Fruit fly (Drosophila melanogaster): ENCODE results near the gene SCAR.
"Not testable (repeated sequence)": the region's sequence is repeated elsewhere in the genome, so short reads cannot be mapped to it uniquely, and the experiment has no call there.

- not testable (repeated sequence) for TF ChIP-seq rn (GFP tag; IDR thresholded peaks at IDR 0.05); CG10348 (GFP tag; IDR thresholded peaks at IDR 0.05); CG8301 (tag; optimal IDR thresholded peaks at IDR 0.05); CG17806 (tag; optimal IDR thresholded peaks at IDR 0.05); CG15710 (tag; optimal IDR thresholded peaks at IDR 0.05); EcR (GFP tag; optimal IDR thresholded peaks at IDR 0.05); CG8159 (tag; optimal IDR thresholded peaks at IDR 0.05); gl (tag; optimal IDR thresholded peaks at IDR 0.05); CG9948 (tag; optimal IDR thresholded peaks at IDR 0.05); CG34367 (tag; optimal IDR thresholded peaks at IDR 0.05); CG14655 (GFP tag; optimal IDR thresholded peaks at IDR 0.05)
- peak; percentile 54; the same call in 2 of the 3 replicates for TF ChIP-seq CG4496 (GFP tag; IDR thresholded peaks at IDR 0.05)
Measured at dm6 chr2L:10947815-10948214, 28.8 kb upstream of the SCAR start.

Measured in whole organism, pupa.